Fruit fly (Drosophila melanogaster) whole organism, embryonic: ENCODE data around the gene CG43850.

ENCODE experiments used
- Adf1 ChIP-seq: fragments of 200-800 bp; sonication (Bioruptor generic); IDR thresholded peaks from 2 replicates; pipeline ENCODE4 v1.3.6; 2022; ENCODE audit warnings: missing biosample characterization, missing genetic modification characterization
- Bdp1 ChIP-seq: fragments of 200-800 bp; sonication (Bioruptor generic); optimal IDR thresholded peaks from 3 replicates; lab custom pipeline; 2016; ENCODE audit warnings: missing biosample characterization, missing genetic modification characterization
- CG11247 ChIP-seq: fragments of 200-800 bp; sonication (Bioruptor generic); IDR thresholded peaks from 2 replicates; pipeline ENCODE4 v1.3.6; 2022; ENCODE audit warnings: missing biosample characterization, missing genetic modification characterization
- CG11560 ChIP-seq: fragments of 200-800 bp; sonication (Bioruptor generic); IDR thresholded peaks from 3 replicates; pipeline ENCODE4 v1.3.6; 2022; ENCODE audit warnings: missing biosample characterization, missing genetic modification characterization
- CG12219 ChIP-seq: fragments of 200-800 bp; sonication (Bioruptor generic); optimal IDR thresholded peaks from 3 replicates; lab custom pipeline; 2018; ENCODE audit warnings: missing biosample characterization, mild to moderate bottlenecking, missing genetic modification characterization
- CG12391 ChIP-seq: fragments of 200-800 bp; sonication (Bioruptor generic); optimal IDR thresholded peaks from 3 replicates; lab custom pipeline; 2018; ENCODE audit warnings: missing biosample characterization, mild to moderate bottlenecking, missing genetic modification characterization, moderate library complexity
- CG13775 ChIP-seq: fragments of 200-800 bp; sonication (Bioruptor generic); optimal IDR thresholded peaks from 3 replicates; lab custom pipeline; 2017; ENCODE audit warnings: missing biosample characterization, mild to moderate bottlenecking, missing genetic modification characterization
- CG14014 ChIP-seq: fragments of 200-800 bp; sonication (Bioruptor generic); IDR thresholded peaks from 2 replicates; pipeline ENCODE4 v1.3.6; 2022; ENCODE audit warnings: missing biosample characterization, missing genetic modification characterization
- CG1602 ChIP-seq: fragments of 200-800 bp; sonication (Bioruptor generic); optimal IDR thresholded peaks from 3 replicates; lab custom pipeline; 2016; ENCODE audit warnings: missing biosample characterization, missing genetic modification characterization
- CG18619 ChIP-seq: fragments of 200-800 bp; sonication (Bioruptor generic); optimal IDR thresholded peaks from 3 replicates; lab custom pipeline; 2017; ENCODE audit warnings: missing biosample characterization, mild to moderate bottlenecking, missing genetic modification characterization
- CG4282 ChIP-seq: fragments of 200-800 bp; sonication (Bioruptor generic); optimal IDR thresholded peaks from 2 replicates; lab custom pipeline; 2016; ENCODE audit warnings: missing biosample characterization, missing genetic modification characterization
- CG4328 ChIP-seq: fragments of 200-800 bp; sonication (Bioruptor generic); optimal IDR thresholded peaks from 3 replicates; lab custom pipeline; 2017; ENCODE audit warnings: missing biosample characterization, missing genetic modification reagents, missing genetic modification characterization
- CG43689 ChIP-seq: fragments of 200-800 bp; sonication (Bioruptor generic); IDR thresholded peaks from 2 replicates; pipeline ENCODE4 v1.3.6; 2022; ENCODE audit warnings: missing biosample characterization, missing genetic modification characterization
- CG5245 ChIP-seq: fragments of 200-800 bp; sonication (Bioruptor generic); optimal IDR thresholded peaks from 3 replicates; lab custom pipeline; 2016; ENCODE audit warnings: missing biosample characterization, missing genetic modification characterization
- CG6654 ChIP-seq: fragments of 200-800 bp; sonication (Bioruptor generic); optimal IDR thresholded peaks from 2 replicates; lab custom pipeline; 2017; ENCODE audit warnings: missing biosample characterization, mild to moderate bottlenecking, missing genetic modification characterization
- CG6791 ChIP-seq: fragments of 200-800 bp; sonication (Bioruptor generic); IDR thresholded peaks from 3 replicates; pipeline ENCODE4 v1.3.6; 2022; ENCODE audit warnings: missing biosample characterization, missing genetic modification characterization; ENCODE audit not compliant: partially characterized antibody
- CG7556 ChIP-seq: fragments of 200-800 bp; sonication (Bioruptor generic); optimal IDR thresholded peaks from 2 replicates; lab custom pipeline; 2017; ENCODE audit warnings: missing biosample characterization, mild to moderate bottlenecking, missing genetic modification characterization
- CG8089 ChIP-seq: fragments of 200-800 bp; sonication (Bioruptor generic); optimal IDR thresholded peaks from 3 replicates; lab custom pipeline; 2016; ENCODE audit warnings: missing biosample characterization, missing genetic modification characterization
- CG9437 ChIP-seq: fragments of 200-800 bp; sonication (Bioruptor generic); optimal IDR thresholded peaks from 2 replicates; lab custom pipeline; 2018; ENCODE audit warnings: missing biosample characterization, mild to moderate bottlenecking, missing genetic modification characterization
- D ChIP-seq, 2 experiments: fragments of 200-800 bp in 1 of 2; fragments of >200 bp in 1 of 2; sonication (Bioruptor generic) in 1 of 2; optimal IDR thresholded peaks; 2 replicates in 1 of 2; 3 replicates in 1 of 2; lab custom pipeline; 2017; ENCODE audit warnings: mild to moderate bottlenecking in 1 of 2, missing biosample characterization in 1 of 2, missing genetic modification characterization in 1 of 2, missing genetic modification reagents in 1 of 2
- Doc2 ChIP-seq: fragments of 200-800 bp; sonication (Bioruptor generic); IDR thresholded peaks from 2 replicates; pipeline ENCODE4 v1.3.6; 2022; ENCODE audit warnings: missing biosample characterization, missing genetic modification characterization
- Doc3 ChIP-seq: fragments of 200-800 bp; sonication (Bioruptor generic); IDR thresholded peaks from 3 replicates; pipeline ENCODE4 v1.3.6; 2022; ENCODE audit warnings: missing biosample characterization, missing genetic modification characterization; ENCODE audit not compliant: partially characterized antibody
- E2f2 ChIP-seq: fragments of 200-800 bp; sonication (Bioruptor generic); IDR thresholded peaks from 2 replicates; pipeline ENCODE4 v1.3.6; 2022; ENCODE audit warnings: missing biosample characterization, missing genetic modification characterization
- HLH4C ChIP-seq: fragments of 200-800 bp; sonication (Bioruptor generic); IDR thresholded peaks from 3 replicates; pipeline ENCODE4 v1.3.6; 2022; ENCODE audit warnings: missing biosample characterization, missing genetic modification characterization; ENCODE audit not compliant: partially characterized antibody
- Hmx ChIP-seq: fragments of 200-800 bp; sonication (Bioruptor generic); optimal IDR thresholded peaks from 2 replicates; lab custom pipeline; 2016; ENCODE audit warnings: missing biosample characterization, missing genetic modification characterization
- MESR4 ChIP-seq: fragments of 200-800 bp; sonication (Bioruptor generic); optimal IDR thresholded peaks from 2 replicates; lab custom pipeline; 2018; ENCODE audit warnings: missing biosample characterization, mild to moderate bottlenecking, missing genetic modification characterization, moderate library complexity
- Myb ChIP-seq: fragments of 200-800 bp; sonication (Bioruptor generic); optimal IDR thresholded peaks from 2 replicates; lab custom pipeline; 2016; ENCODE audit warnings: missing biosample characterization, missing genetic modification characterization
- Sry-δ ChIP-seq: fragments of 200-800 bp; sonication (Bioruptor generic); optimal IDR thresholded peaks from 2 replicates; lab custom pipeline; 2016; ENCODE audit warnings: missing biosample characterization, missing genetic modification characterization
- abd-A ChIP-seq: fragments of 200-800 bp; sonication (Bioruptor generic); optimal IDR thresholded peaks from 3 replicates; lab custom pipeline; 2019; ENCODE audit warnings: missing biosample characterization, mild to moderate bottlenecking, missing genetic modification characterization, moderate library complexity
- ase ChIP-seq: fragments of 200-800 bp; sonication (Bioruptor generic); IDR thresholded peaks from 3 replicates; pipeline ENCODE4 v1.3.6; 2022; ENCODE audit warnings: missing biosample characterization, missing genetic modification characterization
- corto ChIP-seq: fragments of 200-800 bp; sonication (Bioruptor generic); optimal IDR thresholded peaks from 2 replicates; lab custom pipeline; 2016; ENCODE audit warnings: missing biosample characterization, mild to moderate bottlenecking, missing genetic modification characterization, moderate library complexity
- crol ChIP-seq: fragments of 200-800 bp; sonication (Bioruptor generic); IDR thresholded peaks from 2 replicates; pipeline ENCODE4 v1.3.6; 2022; ENCODE audit warnings: missing biosample characterization, missing genetic modification characterization
- dan ChIP-seq: fragments of 200-800 bp; sonication (Bioruptor generic); IDR thresholded peaks from 2 replicates; pipeline ENCODE4 v1.3.6; 2022; ENCODE audit warnings: missing biosample characterization, missing genetic modification characterization
- dysf ChIP-seq: fragments of 200-800 bp; sonication (Bioruptor generic); IDR thresholded peaks from 3 replicates; pipeline ENCODE4 v1.3.6; 2022; ENCODE audit warnings: missing biosample characterization, missing genetic modification characterization
- exex ChIP-seq: fragments of 200-800 bp; sonication (Bioruptor generic); optimal IDR thresholded peaks from 4 replicates; lab custom pipeline; 2018; ENCODE audit warnings: missing biosample characterization, mild to moderate bottlenecking, missing genetic modification characterization, moderate library complexity
- ftz-f1 ChIP-seq: fragments of 200-800 bp; sonication (Bioruptor generic); optimal IDR thresholded peaks from 2 replicates; lab custom pipeline; 2016; ENCODE audit warnings: missing biosample characterization, missing genetic modification characterization
- gcm ChIP-seq: fragments of 200-800 bp; sonication (Bioruptor generic); optimal IDR thresholded peaks from 2 replicates; lab custom pipeline; 2019; ENCODE audit warnings: missing biosample characterization, mild to moderate bottlenecking, missing genetic modification characterization, moderate library complexity
- gfzf ChIP-seq: fragments of 200-800 bp; sonication (Bioruptor generic); optimal IDR thresholded peaks from 2 replicates; lab custom pipeline; 2016; ENCODE audit warnings: missing biosample characterization, mild to moderate bottlenecking, missing genetic modification characterization, moderate library complexity
- jigr1 ChIP-seq: fragments of 200-800 bp; sonication (Bioruptor generic); IDR thresholded peaks from 3 replicates; pipeline ENCODE4 v1.3.6; 2022; ENCODE audit warnings: missing biosample characterization, missing genetic modification characterization
- odd ChIP-seq: fragments of 200-800 bp; sonication (Bioruptor generic); optimal IDR thresholded peaks from 2 replicates; lab custom pipeline; 2017; ENCODE audit warnings: missing biosample characterization, mild to moderate bottlenecking, missing genetic modification characterization
- org-1 ChIP-seq: fragments of 200-800 bp; sonication (Bioruptor generic); optimal IDR thresholded peaks from 2 replicates; lab custom pipeline; 2017; ENCODE audit warnings: missing biosample characterization, missing genetic modification characterization
- prd ChIP-seq, 3 experiments: fragments of >200 bp in 2 of 3; fragments of 200-800 bp in 1 of 3; sonication (Bioruptor generic) in 1 of 3; optimal IDR thresholded peaks in 2 of 3; IDR thresholded peaks in 1 of 3; 2 replicates in 2 of 3; 3 replicates in 1 of 3; pipeline versions ENCODE4 v1.3.6 to Lab custom; 2017 to 2022; ENCODE audit warnings: missing biosample characterization in 1 of 3, missing genetic modification characterization in 1 of 3
- ranshi ChIP-seq: fragments of 200-800 bp; sonication (Bioruptor generic); IDR thresholded peaks from 2 replicates; pipeline ENCODE4 v1.3.6; 2022; ENCODE audit warnings: missing biosample characterization, missing genetic modification characterization
- run ChIP-seq: fragments of 200-800 bp; sonication (Bioruptor generic); optimal IDR thresholded peaks from 3 replicates; lab custom pipeline; 2018; ENCODE audit warnings: missing biosample characterization, mild to moderate bottlenecking, missing genetic modification characterization
- sima ChIP-seq: fragments of 200-800 bp; sonication (Bioruptor generic); optimal IDR thresholded peaks from 2 replicates; lab custom pipeline; 2016; ENCODE audit warnings: missing biosample characterization, missing genetic modification characterization
- tgo ChIP-seq: fragments of 200-800 bp; sonication (Bioruptor generic); IDR thresholded peaks from 3 replicates; pipeline ENCODE4 v1.3.6; 2022; ENCODE audit warnings: missing biosample characterization, missing genetic modification characterization
- unpg ChIP-seq: fragments of 200-800 bp; sonication (Bioruptor generic); optimal IDR thresholded peaks from 3 replicates; lab custom pipeline; 2018; ENCODE audit warnings: missing biosample characterization, mild to moderate bottlenecking, missing genetic modification characterization, moderate library complexity
- wor ChIP-seq: fragments of 200-800 bp; sonication (Bioruptor generic); IDR thresholded peaks from 2 replicates; pipeline ENCODE4 v1.3.6; 2022; ENCODE audit warnings: missing biosample characterization, missing genetic modification characterization
- zf30C ChIP-seq: fragments of 200-800 bp; sonication (Bioruptor generic); optimal IDR thresholded peaks from 3 replicates; lab custom pipeline; 2018; ENCODE audit warnings: missing biosample characterization, mild to moderate bottlenecking, missing genetic modification characterization
- zfh2 ChIP-seq: fragments of 200-800 bp; sonication (Bioruptor generic); optimal IDR thresholded peaks from 2 replicates; lab custom pipeline; 2016; ENCODE audit warnings: missing biosample characterization, missing genetic modification characterization

CG43850 gene

dm6 chr2L:13387255-13387654 lies 28.0 kb upstream of the CG43850 start, which contains the start of the genes Ing5 and CG7099 (continued):
- peak; percentile 94 for TF ChIP-seq CG18619 (GFP tag; lab: Kevin White, UChicago)
- TF ChIP-seq CG14014 (GFP tag; lab: Robert Waterston, UW), result peak; percentile 97
- TF ChIP-seq Bdp1 (GFP tag; lab: Kevin White, UChicago), result peak; percentile 93
- TF ChIP-seq crol (GFP tag; lab: Robert Waterston, UW), result peak; percentile 55
- TF ChIP-seq run (tag; lab: Kevin White, UChicago), result peak; percentile 90
- TF ChIP-seq Doc2 (GFP tag; lab: Robert Waterston, UW), result peak; percentile 91
- peak; percentile 97 for TF ChIP-seq ranshi
- TF ChIP-seq CG4282 (GFP tag; lab: Kevin White, UChicago), result peak; percentile 91
- TF ChIP-seq zfh2, result peak; percentile 95
- peak; percentile 93 for TF ChIP-seq wor (GFP tag; lab: Robert Waterston, UW)
- peak; percentile 97 for TF ChIP-seq CG13775 (GFP tag; lab: Kevin White, UChicago)
- peak; percentile 84 for TF ChIP-seq org-1 (GFP tag; lab: Kevin White, UChicago)
- peak; percentile 86 for TF ChIP-seq CG9437 (GFP tag; lab: Kevin White, UChicago)
- TF ChIP-seq CG11247 (GFP tag; lab: Robert Waterston, UW), result peak; percentile 95
- peak; percentile 96 for TF ChIP-seq ase (GFP tag; lab: Robert Waterston, UW)
- peak; percentile 98 for TF ChIP-seq CG12391 (tag; lab: Kevin White, UChicago)
- peak; percentile 71 for TF ChIP-seq HLH4C (GFP tag; lab: Robert Waterston, UW)
- TF ChIP-seq CG8089, result peak; percentile 77
- TF ChIP-seq CG12219 (GFP tag; lab: Kevin White, UChicago), result peak; percentile 85
- TF ChIP-seq CG43689 (GFP tag; lab: Robert Waterston, UW), result peak; percentile 91
- peak; percentile 83 for TF ChIP-seq Sry-δ
- TF ChIP-seq ftz-f1 (GFP tag; lab: Kevin White, UChicago), result peak; percentile 18
- peak; percentile 4 for TF ChIP-seq gfzf (GFP tag; lab: Kevin White, UChicago)
- TF ChIP-seq jigr1, result peak; percentile 94
- peak; percentile 53 for TF ChIP-seq MESR4 (GFP tag; lab: Kevin White, UChicago)
- TF ChIP-seq abd-A, result no peak
- TF ChIP-seq corto (GFP tag; lab: Kevin White, UChicago), result peak; percentile 89
- TF ChIP-seq Adf1, result peak; percentile 72
- no peak for TF ChIP-seq D (optimal IDR thresholded peaks at IDR 0.05; lab: Kevin White, UChicago)
- peak; percentile 91 for TF ChIP-seq D (GFP tag; optimal IDR thresholded peaks at IDR 0.05; lab: Kevin White, UChicago)
- peak; percentile 97 for TF ChIP-seq exex
- peak; percentile 64 for TF ChIP-seq Myb (GFP tag; lab: Kevin White, UChicago)
- TF ChIP-seq prd (optimal IDR thresholded peaks at IDR 0.05; lab: Kevin White, UChicago), result no peak
- TF ChIP-seq prd (GFP tag; IDR thresholded peaks at IDR 0.05; lab: Robert Waterston, UW), result peak; percentile 98
- peak; percentile 87 for TF ChIP-seq CG11560 (tag; lab: Robert Waterston, UW)
- TF ChIP-seq CG7556 (GFP tag; lab: Kevin White, UChicago), result peak; percentile 92
- 0 out of 3 replicates have a peak, but pooled peaks have one; percentile 49 for TF ChIP-seq Doc3
- peak; percentile 87 for TF ChIP-seq dan
- peak; percentile 61 for TF ChIP-seq sima
- TF ChIP-seq CG1602 (GFP tag; lab: Kevin White, UChicago), result peak; percentile 98
- TF ChIP-seq CG4328 (GFP tag; lab: Kevin White, UChicago), result peak; percentile 94
- peak; percentile 42; the same call in 2 of the 3 replicates for TF ChIP-seq CG6791 (GFP tag; lab: Robert Waterston, UW)
- peak; percentile 96 for TF ChIP-seq tgo (GFP tag; lab: Robert Waterston, UW)
- peak; percentile 96 for TF ChIP-seq dysf (GFP tag; lab: Robert Waterston, UW)
- peak; percentile 95 for TF ChIP-seq CG5245 (GFP tag; lab: Kevin White, UChicago)
- TF ChIP-seq Hmx (GFP tag; lab: Kevin White, UChicago), result peak; percentile 88
- TF ChIP-seq gcm (GFP tag; lab: Kevin White, UChicago), result peak; percentile 93
- peak; percentile 85 for TF ChIP-seq odd
- TF ChIP-seq zf30C (GFP tag; lab: Kevin White, UChicago), result no peak
- TF ChIP-seq E2f2 (GFP tag; lab: Robert Waterston, UW), result peak; percentile 81
- TF ChIP-seq CG6654, result peak; percentile 80
- peak; percentile 97 for TF ChIP-seq unpg
